Fruit fly (Drosophila melanogaster) whole organism, embryonic: ENCODE results near the gene Blos4.
A peak's percentile ranks its signal among the peaks of the same experiment; 100 is the strongest.

Experiments
- CG10274 ChIP-seq: fragments of 200-800 bp; sonication (Bioruptor generic); optimal IDR thresholded peaks from 3 replicates; lab custom pipeline; 2017; ENCODE audit warnings: missing biosample characterization, mild to moderate bottlenecking, missing genetic modification characterization
- CG10462 ChIP-seq: fragments of 200-800 bp; sonication (Bioruptor generic); optimal IDR thresholded peaks from 2 replicates; lab custom pipeline; 2016; ENCODE audit warnings: missing biosample characterization, missing genetic modification characterization
- CG10959 ChIP-seq: fragments of 200-800 bp; sonication (Bioruptor generic); IDR thresholded peaks from 2 replicates; pipeline ENCODE4 v1.3.6; 2022; ENCODE audit warnings: missing biosample characterization, missing genetic modification characterization
- CG10979 ChIP-seq: fragments of 200-800 bp; sonication (Bioruptor generic); optimal IDR thresholded peaks from 2 replicates; lab custom pipeline; 2018; ENCODE audit warnings: missing biosample characterization, mild to moderate bottlenecking, missing genetic modification characterization, moderate library complexity
- CG14050 ChIP-seq: fragments of 200-800 bp; sonication (Bioruptor generic); IDR thresholded peaks from 3 replicates; pipeline ENCODE4 v1.3.6; 2022; ENCODE audit warnings: missing biosample characterization, missing genetic modification characterization
- CG15011 ChIP-seq: fragments of 200-800 bp; sonication (Bioruptor generic); optimal IDR thresholded peaks from 3 replicates; lab custom pipeline; 2018; ENCODE audit warnings: missing biosample characterization, mild to moderate bottlenecking, missing genetic modification characterization
- CG16863 ChIP-seq: fragments of 200-800 bp; sonication (Bioruptor generic); optimal IDR thresholded peaks from 3 replicates; lab custom pipeline; 2016; ENCODE audit warnings: missing biosample characterization, missing genetic modification characterization
- CG17385 ChIP-seq: fragments of 200-800 bp; sonication (Bioruptor generic); optimal IDR thresholded peaks from 3 replicates; lab custom pipeline; 2018; ENCODE audit warnings: missing biosample characterization, mild to moderate bottlenecking, missing genetic modification characterization
- CG17568 ChIP-seq: fragments of 200-800 bp; sonication (Bioruptor generic); optimal IDR thresholded peaks from 2 replicates; lab custom pipeline; 2018; ENCODE audit warnings: missing biosample characterization, mild to moderate bottlenecking, missing genetic modification characterization, moderate library complexity
- CG2116 ChIP-seq: fragments of 200-800 bp; sonication (Bioruptor generic); optimal IDR thresholded peaks from 3 replicates; lab custom pipeline; 2018; ENCODE audit warnings: missing biosample characterization, mild to moderate bottlenecking, missing genetic modification characterization
- CG2129 ChIP-seq: fragments of 200-800 bp; sonication (Bioruptor generic); IDR thresholded peaks from 2 replicates; pipeline ENCODE4 v1.3.6; 2022; ENCODE audit warnings: missing biosample characterization, missing genetic modification characterization; ENCODE audit not compliant: partially characterized antibody
- CG2199 ChIP-seq: fragments of 200-800 bp; sonication (Bioruptor generic); IDR thresholded peaks from 3 replicates; pipeline ENCODE4 v1.3.6; 2022; ENCODE audit warnings: missing biosample characterization, missing genetic modification characterization
- CG2712 ChIP-seq: fragments of 200-800 bp; optimal IDR thresholded peaks from 3 replicates; lab custom pipeline; 2019; ENCODE audit warnings: missing biosample characterization, mild to moderate bottlenecking, missing genetic modification characterization, moderate library complexity
- CG30020 ChIP-seq: fragments of 200-800 bp; optimal IDR thresholded peaks from 2 replicates; lab custom pipeline; 2019; ENCODE audit warnings: missing biosample characterization, mild to moderate bottlenecking, missing genetic modification characterization, moderate library complexity
- CG32772 ChIP-seq: fragments of 200-800 bp; sonication (Bioruptor generic); IDR thresholded peaks from 2 replicates; pipeline ENCODE4 v1.3.6; 2022; ENCODE audit warnings: missing biosample characterization, missing genetic modification characterization
- CG33557 ChIP-seq: fragments of 200-800 bp; sonication (Bioruptor generic); optimal IDR thresholded peaks from 2 replicates; lab custom pipeline; 2019; ENCODE audit warnings: missing biosample characterization, mild to moderate bottlenecking, missing genetic modification characterization, moderate library complexity
- CG4282 ChIP-seq: fragments of 200-800 bp; sonication (Bioruptor generic); optimal IDR thresholded peaks from 2 replicates; lab custom pipeline; 2016; ENCODE audit warnings: missing biosample characterization, missing genetic modification characterization
- CG7786 ChIP-seq: fragments of 200-800 bp; sonication (Bioruptor generic); optimal IDR thresholded peaks from 2 replicates; lab custom pipeline; 2016; ENCODE audit warnings: missing biosample characterization, missing genetic modification characterization
- CG8089 ChIP-seq: fragments of 200-800 bp; sonication (Bioruptor generic); optimal IDR thresholded peaks from 3 replicates; lab custom pipeline; 2016; ENCODE audit warnings: missing biosample characterization, missing genetic modification characterization
- CG8359 ChIP-seq: fragments of 200-800 bp; sonication (Bioruptor generic); optimal IDR thresholded peaks from 2 replicates; lab custom pipeline; 2017; ENCODE audit warnings: missing biosample characterization, mild to moderate bottlenecking, missing genetic modification characterization, borderline replicate concordance
- CkIIα-i1 ChIP-seq: fragments of 200-800 bp; sonication (Bioruptor generic); IDR thresholded peaks from 2 replicates; pipeline ENCODE4 v1.3.6; 2022; ENCODE audit warnings: missing biosample characterization, missing genetic modification characterization
- Dip3 ChIP-seq: fragments of 200-800 bp; sonication (Bioruptor generic); optimal IDR thresholded peaks from 3 replicates; lab custom pipeline; 2016; ENCODE audit warnings: missing biosample characterization, missing genetic modification characterization
- Doc2 ChIP-seq: fragments of 200-800 bp; sonication (Bioruptor generic); IDR thresholded peaks from 2 replicates; pipeline ENCODE4 v1.3.6; 2022; ENCODE audit warnings: missing biosample characterization, missing genetic modification characterization
- Drgx ChIP-seq: fragments of 200-800 bp; sonication (Bioruptor generic); IDR thresholded peaks from 2 replicates; pipeline ENCODE4 v1.3.6; 2022; ENCODE audit warnings: missing biosample characterization, missing genetic modification characterization
- E2f1 ChIP-seq: fragments of 200-800 bp; sonication (Bioruptor generic); IDR thresholded peaks from 2 replicates; pipeline ENCODE4 v1.3.6; 2022; ENCODE audit warnings: missing biosample characterization, missing genetic modification characterization
- Eip74EF ChIP-seq, 2 experiments: fragments of 200-800 bp in 1 of 2; fragments of >200 bp in 1 of 2; sonication (Bioruptor generic) in 1 of 2; optimal IDR thresholded peaks; 2 replicates each; lab custom pipeline; 2017 to 2019; ENCODE audit warnings: missing biosample characterization in 2 of 2, missing genetic modification characterization in 2 of 2, mild to moderate bottlenecking in 1 of 2, moderate library complexity in 1 of 2
- Ets65A ChIP-seq: fragments of 200-800 bp; sonication (Bioruptor generic); peaks from one replicate; lab custom pipeline; 2016; ENCODE audit warnings: missing biosample characterization, missing genetic modification characterization
- Fer2 ChIP-seq: fragments of 200-800 bp; sonication (Bioruptor generic); optimal IDR thresholded peaks from 2 replicates; lab custom pipeline; 2018; ENCODE audit warnings: missing biosample characterization, mild to moderate bottlenecking, missing genetic modification characterization, moderate library complexity
- Hsf ChIP-seq: fragments of 200-800 bp; sonication (Bioruptor generic); optimal IDR thresholded peaks from 3 replicates; lab custom pipeline; 2016; ENCODE audit warnings: missing biosample characterization, missing genetic modification characterization
- Lpt ChIP-seq: fragments of >200 bp; optimal IDR thresholded peaks from 2 replicates; lab custom pipeline; 2018; ENCODE audit warnings: missing biosample characterization, missing genetic modification characterization
- MBD-R2 ChIP-seq: fragments of 200-800 bp; sonication (Bioruptor generic); IDR thresholded peaks from 2 replicates; pipeline ENCODE4 v1.3.6; 2022; ENCODE audit warnings: missing biosample characterization, missing genetic modification characterization
- NC2α ChIP-seq: fragments of 200-800 bp; sonication (Bioruptor generic); optimal IDR thresholded peaks from 2 replicates; lab custom pipeline; 2016; ENCODE audit warnings: missing biosample characterization, missing genetic modification characterization
- ab ChIP-seq: fragments of 200-800 bp; sonication (Bioruptor generic); optimal IDR thresholded peaks from 2 replicates; lab custom pipeline; 2016; ENCODE audit warnings: missing biosample characterization, missing genetic modification characterization
- ato ChIP-seq: fragments of 200-800 bp; sonication (Bioruptor generic); IDR thresholded peaks from 2 replicates; pipeline ENCODE4 v1.3.6; 2022; ENCODE audit warnings: missing biosample characterization, missing genetic modification characterization; ENCODE audit not compliant: partially characterized antibody
- bab2 ChIP-seq: fragments of 200-800 bp; sonication (Bioruptor generic); optimal IDR thresholded peaks from 2 replicates; lab custom pipeline; 2016; ENCODE audit warnings: missing biosample characterization, missing genetic modification characterization
- bbx ChIP-seq: fragments of 200-800 bp; sonication (Bioruptor generic); IDR thresholded peaks from 2 replicates; pipeline ENCODE4 v1.3.6; 2022; ENCODE audit warnings: missing biosample characterization, missing genetic modification characterization; ENCODE audit not compliant: partially characterized antibody
- bowl ChIP-seq: fragments of 200-800 bp; sonication (Bioruptor generic); IDR thresholded peaks from 2 replicates; pipeline ENCODE4 v1.3.6; 2022; ENCODE audit warnings: missing biosample characterization, missing genetic modification characterization
- cas ChIP-seq: fragments of 200-800 bp; sonication (Bioruptor generic); IDR thresholded peaks from 2 replicates; pipeline ENCODE4 v1.3.6; 2022; ENCODE audit warnings: missing biosample characterization, missing genetic modification characterization
- exex ChIP-seq: fragments of 200-800 bp; sonication (Bioruptor generic); optimal IDR thresholded peaks from 4 replicates; lab custom pipeline; 2018; ENCODE audit warnings: missing biosample characterization, mild to moderate bottlenecking, missing genetic modification characterization, moderate library complexity
- fd3F ChIP-seq: fragments of 200-800 bp; sonication (Bioruptor generic); optimal IDR thresholded peaks from 2 replicates; lab custom pipeline; 2018; ENCODE audit warnings: missing biosample characterization, mild to moderate bottlenecking, missing genetic modification characterization, moderate library complexity
- fu2 ChIP-seq: fragments of 200-800 bp; sonication (Bioruptor generic); optimal IDR thresholded peaks from 2 replicates; lab custom pipeline; 2016; ENCODE audit warnings: missing biosample characterization, missing genetic modification characterization
- grau ChIP-seq: fragments of 200-800 bp; optimal IDR thresholded peaks from 3 replicates; lab custom pipeline; 2019; ENCODE audit warnings: missing biosample characterization, mild to moderate bottlenecking, missing genetic modification characterization, moderate library complexity
- gsb ChIP-seq: fragments of 200-800 bp; sonication (Bioruptor generic); IDR thresholded peaks from 2 replicates; pipeline ENCODE4 v1.3.6; 2022; ENCODE audit warnings: missing biosample characterization, missing genetic modification characterization
- insv ChIP-seq, 2 experiments: fragments of 200-800 bp; sonication (Bioruptor generic); optimal IDR thresholded peaks; 3 replicates each; lab custom pipeline; 2016 to 2018; ENCODE audit warnings: missing biosample characterization in 2 of 2, missing genetic modification characterization in 2 of 2
- nerfin-1 ChIP-seq: fragments of 200-800 bp; sonication (Bioruptor generic); optimal IDR thresholded peaks from 3 replicates; lab custom pipeline; 2019; ENCODE audit warnings: missing biosample characterization, mild to moderate bottlenecking, missing genetic modification characterization, moderate library complexity
- pzg ChIP-seq: fragments of 200-800 bp; sonication (Bioruptor generic); optimal IDR thresholded peaks from 3 replicates; lab custom pipeline; 2018; ENCODE audit warnings: missing biosample characterization, mild to moderate bottlenecking, missing genetic modification characterization, moderate library complexity
- stwl ChIP-seq: fragments of 200-800 bp; sonication (Bioruptor generic); optimal IDR thresholded peaks from 3 replicates; lab custom pipeline; 2018; ENCODE audit warnings: missing biosample characterization, mild to moderate bottlenecking, missing genetic modification characterization, moderate library complexity
- unc-4 ChIP-seq: fragments of 200-800 bp; sonication (Bioruptor generic); IDR thresholded peaks from 2 replicates; pipeline ENCODE4 v1.3.6; 2022; ENCODE audit warnings: missing biosample characterization, missing genetic modification characterization; ENCODE audit not compliant: partially characterized antibody
- wdn ChIP-seq: fragments of 200-800 bp; sonication (Bioruptor generic); IDR thresholded peaks from 2 replicates; pipeline ENCODE4 v1.3.6; 2022; ENCODE audit warnings: missing biosample characterization, missing genetic modification characterization

Gene Blos4

DNA sequence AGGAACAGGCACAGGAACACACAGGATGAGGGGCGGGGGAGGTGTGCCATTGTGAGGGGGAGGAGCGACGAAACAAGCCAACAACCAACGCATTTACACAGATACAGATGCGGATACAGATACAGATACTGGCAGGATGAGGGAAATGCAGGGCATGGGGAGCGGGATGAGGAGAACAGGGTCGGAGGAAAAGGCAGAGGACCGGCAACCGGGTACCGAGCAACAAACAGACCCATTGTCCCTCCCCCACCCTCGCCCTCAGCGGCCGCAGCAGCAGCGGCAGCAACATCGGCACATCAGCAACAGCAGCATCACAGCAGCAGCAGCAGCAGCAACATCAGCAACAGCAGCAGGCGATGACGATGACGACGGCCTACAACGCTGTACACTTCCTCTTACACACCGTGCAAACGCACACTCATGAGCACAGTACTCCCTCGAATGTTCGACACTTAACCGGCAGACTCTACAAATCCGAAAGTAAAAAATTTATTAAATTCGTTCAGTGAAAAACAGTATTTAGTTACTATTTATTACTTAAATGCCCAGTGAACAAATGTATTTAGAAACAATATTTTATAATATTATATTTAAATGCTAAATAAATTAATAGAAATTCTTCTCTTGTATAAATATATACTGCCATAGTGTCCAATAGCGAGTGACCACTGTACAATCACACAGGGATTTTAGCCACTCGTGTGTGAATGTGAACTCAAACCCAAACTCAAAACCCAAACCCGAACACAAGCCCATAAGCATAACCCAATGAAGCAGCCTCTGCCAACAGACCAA is 23.3 kb upstream of the Blos4 start (continued):
- TF ChIP-seq CG30020 (tag; lab: Kevin White, UChicago): peak; percentile 64
- TF ChIP-seq CkIIα-i1 (GFP tag; lab: Robert Waterston, UW): no peak
- peak; percentile 65 for TF ChIP-seq CG10462 (GFP tag; lab: Kevin White, UChicago)
- peak; percentile 74; the same call in 1 of the 2 replicates for TF ChIP-seq wdn (GFP tag; lab: Robert Waterston, UW)
- peak; percentile 66 for TF ChIP-seq Fer2
- TF ChIP-seq Dip3 (GFP tag; lab: Kevin White, UChicago): peak; percentile 12
- 0 out of 2 replicates have a peak, but pooled peaks have one; percentile 21 for TF ChIP-seq ato (GFP tag; lab: Robert Waterston, UW)
- TF ChIP-seq NC2α (GFP tag; lab: Kevin White, UChicago): no peak
- no peak for TF ChIP-seq CG8089 (GFP tag; lab: Kevin White, UChicago)
- peak; percentile 84 for TF ChIP-seq nerfin-1
- peak; percentile 83 for TF ChIP-seq E2f1 (GFP tag; lab: Robert Waterston, UW)
- TF ChIP-seq bab2: peak; percentile 34
- TF ChIP-seq CG8359 (GFP tag; lab: Kevin White, UChicago): peak; percentile 81
- TF ChIP-seq CG2116 (GFP tag; lab: Kevin White, UChicago): peak; percentile 54
- peak; percentile 67 for TF ChIP-seq CG17568
- peak; percentile 78 for TF ChIP-seq CG10959 (GFP tag; lab: Robert Waterston, UW)
- peak; percentile 50; the same call in 1 of the 2 replicates for TF ChIP-seq MBD-R2 (GFP tag; lab: Robert Waterston, UW)
- TF ChIP-seq grau: peak; percentile 100
- TF ChIP-seq CG10274 (GFP tag; lab: Kevin White, UChicago): peak; percentile 61
- TF ChIP-seq Drgx: peak; percentile 91
- TF ChIP-seq unc-4 (GFP tag; lab: Robert Waterston, UW): no peak
- TF ChIP-seq exex (tag; lab: Kevin White, UChicago): peak; percentile 45
- peak; percentile 76 for TF ChIP-seq CG14050
- peak; percentile 17 for TF ChIP-seq fu2 (GFP tag; lab: Kevin White, UChicago)
- no peak for TF ChIP-seq pzg (GFP tag; lab: Kevin White, UChicago)
- TF ChIP-seq Ets65A: no peak
- TF ChIP-seq CG2199 (GFP tag; lab: Robert Waterston, UW): no peak; the same call in 1 of the 3 replicates
- TF ChIP-seq CG15011 (GFP tag; lab: Kevin White, UChicago): peak; percentile 73
- TF ChIP-seq Hsf (GFP tag; lab: Kevin White, UChicago): peak; percentile 21
- peak in 1 of 2 experiments; percentile 14 for TF ChIP-seq insv (GFP tag; optimal IDR thresholded peaks at IDR 0.05; lab: Kevin White, UChicago)
- no peak for TF ChIP-seq bbx
- TF ChIP-seq CG17385: peak; percentile 81
- TF ChIP-seq ab (GFP tag; lab: Kevin White, UChicago): no peak
- TF ChIP-seq CG32772 (GFP tag; lab: Robert Waterston, UW): peak; percentile 86
- peak; percentile 62; the same call in 1 of the 2 replicates for TF ChIP-seq cas (GFP tag; lab: Robert Waterston, UW)
- peak; percentile 70 for TF ChIP-seq fd3F (GFP tag; lab: Kevin White, UChicago)
- no peak for TF ChIP-seq bowl (GFP tag; lab: Robert Waterston, UW)
- peak; percentile 56 for TF ChIP-seq gsb (GFP tag; lab: Robert Waterston, UW)
- peak; percentile 95 for TF ChIP-seq CG2712
- TF ChIP-seq CG16863 (GFP tag; lab: Kevin White, UChicago): no peak
- no peak for TF ChIP-seq CG2129 (GFP tag; lab: Robert Waterston, UW)
- peak; percentile 54 for TF ChIP-seq Lpt
- no peak for TF ChIP-seq CG4282 (GFP tag; lab: Kevin White, UChicago)
- TF ChIP-seq CG7786 (GFP tag; lab: Kevin White, UChicago): peak; percentile 15
- no peak for TF ChIP-seq Doc2
- peak in 1 of 2 experiments; percentile 80 for TF ChIP-seq Eip74EF (GFP tag; optimal IDR thresholded peaks at IDR 0.05; lab: Kevin White, UChicago)
- TF ChIP-seq stwl: peak; percentile 43
- peak; percentile 90 for TF ChIP-seq CG33557 (GFP tag; lab: Kevin White, UChicago)
- peak; percentile 92 for TF ChIP-seq CG10979 (tag; lab: Kevin White, UChicago)
